Worm (Caenorhabditis elegans): Measurements from ENCODE around the gene ints-6.

DNA sequence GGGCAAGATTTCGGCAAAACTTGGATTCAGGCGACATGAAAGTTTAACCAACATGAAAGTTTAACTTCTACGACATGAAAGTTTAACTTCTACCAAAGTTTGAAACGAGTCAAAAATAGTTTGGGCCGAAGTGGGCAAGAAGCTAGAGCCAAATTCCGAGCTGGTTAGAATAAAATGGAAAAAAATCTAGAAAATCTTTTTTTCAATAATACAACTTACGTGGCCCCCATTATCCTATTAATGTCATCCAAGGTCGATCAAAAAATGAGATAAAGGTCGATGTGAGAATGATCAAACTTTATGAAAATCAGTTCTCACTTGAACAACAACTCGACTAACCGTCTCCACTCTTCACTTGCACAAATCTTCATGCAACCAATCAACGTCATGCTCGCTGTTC is 14.2 kb upstream of the ints-6 start, which contains the start of gene F08B4.8:
- TF ChIP-seq ttx-3 (tag; optimal IDR thresholded peaks at IDR 0.05) (no peak), hlh-13 (GFP tag; optimal IDR thresholded peaks at IDR 0.05) (no peak), ztf-16 (tag; optimal IDR thresholded peaks at IDR 0.05) (no peak)

All from whole organism, late embryonic.